Worm (Caenorhabditis elegans): ENCODE results near the gene clec-250.
"Not testable (repeated sequence)": the region's sequence is repeated elsewhere in the genome, so short reads cannot be mapped to it uniquely, and the experiment has no call there.

Gene clec-250

ce11 chrV:18742108-18742507 is at the start of gene clec-250:
Gene clec-250, minus strand, starts transcription at chrV:18742208.
- no peak for TF ChIP-seq W03F9.2 (tag; optimal IDR thresholded peaks at IDR 0.05)
- TF ChIP-seq dao-5 (tag; optimal IDR thresholded peaks at IDR 0.05): no peak
- TF ChIP-seq him-1 (tag; optimal IDR thresholded peaks at IDR 0.05): no peak

ce11 chrV:18790658-18791057 is 48.6 kb upstream of the clec-250 start, which contains the start of gene nhr-231:
Gene nhr-231, plus strand, starts transcription at chrV:18790958.
- TF ChIP-seq him-1 (tag; optimal IDR thresholded peaks at IDR 0.05) (no peak), W03F9.2 (tag; optimal IDR thresholded peaks at IDR 0.05) (no peak), dao-5 (tag; optimal IDR thresholded peaks at IDR 0.05) (no peak)

ce11 chrV:18787417-18787918 is 45.5 kb upstream of the clec-250 start, which contains the start of gene Y17D7B.2:
Gene Y17D7B.2, plus strand, starts transcription at chrV:18787739.
- no peak for TF ChIP-seq him-1 (tag; optimal IDR thresholded peaks at IDR 0.05)
- TF ChIP-seq W03F9.2 (tag; optimal IDR thresholded peaks at IDR 0.05): no peak
- TF ChIP-seq dao-5 (tag; optimal IDR thresholded peaks at IDR 0.05): no peak

ce11 chrV:18786694-18787093 is 44.7 kb upstream of the clec-250 start, which contains the start of gene Y17D7B.3:
Gene Y17D7B.3, minus strand, starts transcription at chrV:18786794.
- TF ChIP-seq dao-5 (tag; optimal IDR thresholded peaks at IDR 0.05) (no peak), W03F9.2 (tag; optimal IDR thresholded peaks at IDR 0.05) (no peak), him-1 (tag; optimal IDR thresholded peaks at IDR 0.05) (no peak)

ce11 chrV:18783474-18783873 is 41.5 kb upstream of the clec-250 start, which contains the start of gene Y17D7B.10:
Gene Y17D7B.10, plus strand, starts transcription at chrV:18783716.
- no peak for TF ChIP-seq W03F9.2 (tag; optimal IDR thresholded peaks at IDR 0.05)
- TF ChIP-seq him-1 (tag; optimal IDR thresholded peaks at IDR 0.05): no peak
- no peak for TF ChIP-seq dao-5 (tag; optimal IDR thresholded peaks at IDR 0.05)

ce11 chrV:18782747-18783146 is 40.7 kb upstream of the clec-250 start:
- TF ChIP-seq W03F9.2 (tag; optimal IDR thresholded peaks at IDR 0.05) (no peak), dao-5 (tag; optimal IDR thresholded peaks at IDR 0.05) (no peak), him-1 (tag; optimal IDR thresholded peaks at IDR 0.05) (no peak)

- TF ChIP-seq dao-5 (tag; optimal IDR thresholded peaks at IDR 0.05) (no peak), W03F9.2 (tag; optimal IDR thresholded peaks at IDR 0.05) (no peak), him-1 (tag; optimal IDR thresholded peaks at IDR 0.05) (no peak)
Measured at ce11 chrV:18780605-18781004, 38.6 kb upstream of the clec-250 start.

ce11 chrV:18776245-18776737 is 34.3 kb upstream of the clec-250 start, which contains the start of gene Y17D7B.4:
Gene Y17D7B.4, minus strand, starts transcription at chrV:18776687.
- TF ChIP-seq him-1 (tag; optimal IDR thresholded peaks at IDR 0.05): no peak
- TF ChIP-seq W03F9.2 (tag; optimal IDR thresholded peaks at IDR 0.05): no peak
- no peak for TF ChIP-seq dao-5 (tag; optimal IDR thresholded peaks at IDR 0.05)

- TF ChIP-seq W03F9.2 (tag; optimal IDR thresholded peaks at IDR 0.05) (no peak), him-1 (tag; optimal IDR thresholded peaks at IDR 0.05) (no peak), dao-5 (tag; optimal IDR thresholded peaks at IDR 0.05) (no peak)
Measured at ce11 chrV:18772761-18773160, 30.8 kb upstream of the clec-250 start, which contains the start of gene clec-257. Gene clec-257, plus strand, starts transcription at chrV:18773061.

ce11 chrV:18771804-18772386 is 29.9 kb upstream of the clec-250 start:
- TF ChIP-seq W03F9.2 (tag; optimal IDR thresholded peaks at IDR 0.05) (no peak), dao-5 (tag; optimal IDR thresholded peaks at IDR 0.05) (no peak), him-1 (tag; optimal IDR thresholded peaks at IDR 0.05) (no peak)

- no peak for TF ChIP-seq dao-5 (tag; optimal IDR thresholded peaks at IDR 0.05)
- no peak for TF ChIP-seq W03F9.2 (tag; optimal IDR thresholded peaks at IDR 0.05)
- no peak for TF ChIP-seq him-1 (tag; optimal IDR thresholded peaks at IDR 0.05)
Measured at ce11 chrV:18771390-18771789, 29.4 kb upstream of the clec-250 start, which contains the start of gene clec-256. Gene clec-256, plus strand, starts transcription at chrV:18771690.

ce11 chrV:18770623-18771022 is 28.6 kb upstream of the clec-250 start, which contains the start of gene clec-255:
Gene clec-255, minus strand, starts transcription at chrV:18770723.
- no peak for TF ChIP-seq him-1 (tag; optimal IDR thresholded peaks at IDR 0.05)
- TF ChIP-seq W03F9.2 (tag; optimal IDR thresholded peaks at IDR 0.05): no peak
- no peak for TF ChIP-seq dao-5 (tag; optimal IDR thresholded peaks at IDR 0.05)

- TF ChIP-seq dao-5 (tag; optimal IDR thresholded peaks at IDR 0.05) (no peak), W03F9.2 (tag; optimal IDR thresholded peaks at IDR 0.05) (no peak), him-1 (tag; optimal IDR thresholded peaks at IDR 0.05) (no peak)
Measured at ce11 chrV:18769902-18770301, 27.9 kb upstream of the clec-250 start.

- not testable (repeated sequence) for TF ChIP-seq him-1, W03F9.2, dao-5 (tag; optimal IDR thresholded peaks at IDR 0.05)
Measured at ce11 chrV:18762044-18762443, 20.0 kb upstream of the clec-250 start, which contains the start of gene F11D11.22. Gene F11D11.22, plus strand, starts transcription at chrV:18762344.
